Worm (Caenorhabditis elegans): ENCODE measurements around the gene Y57G11A.2.

DNA sequence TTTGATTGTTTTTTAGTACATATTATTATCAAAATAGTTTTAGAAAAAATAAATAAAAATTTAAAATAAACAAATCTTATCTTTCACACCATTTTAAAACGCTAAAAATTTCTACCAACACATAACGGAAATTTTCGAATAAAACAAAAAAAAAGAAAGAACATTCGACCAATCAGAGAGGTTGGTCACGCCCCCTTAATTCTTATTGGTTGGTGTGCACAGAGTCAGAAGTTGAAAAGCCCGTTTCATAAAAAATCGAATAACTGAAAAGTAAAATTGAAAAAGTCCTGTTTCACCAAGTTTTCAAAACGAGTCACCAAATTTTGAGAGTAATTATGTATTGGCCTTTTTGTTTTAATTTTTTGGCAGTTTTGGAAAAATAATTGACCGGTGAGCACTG lies 28.2 kb downstream of the Y57G11A.2 start:
- no peak for TF ChIP-seq T22C8.4 (GFP tag; IDR thresholded peaks at IDR 0.05)
- TF ChIP-seq cog-1 (tag; optimal IDR thresholded peaks at IDR 0.05), result no peak
- no peak for TF ChIP-seq ref-1 (GFP tag; conservative IDR thresholded peaks at IDR 0.05)
- TF ChIP-seq flt-1 (GFP tag; IDR thresholded peaks at IDR 0.05), result no peak
